Worm (Caenorhabditis elegans) whole organism, mixed stage, embryonic: ENCODE measurements around the gene C27B7.5.

Source experiments
- ceh-43 ChIP-seq: fragments of 200-800 bp; sonication (Bioruptor generic); optimal IDR thresholded peaks from 2 replicates; lab custom pipeline; 2018; ENCODE audit warnings: mild to moderate bottlenecking, missing genetic modification characterization, moderate library complexity, missing compliant biosample characterization
- elt-3 ChIP-seq: fragments of 150-350 bp; optimal IDR thresholded peaks from 2 replicates; lab custom pipeline; 2014; ENCODE audit warnings: missing biosample characterization, missing genetic modification characterization
- lin-13 ChIP-seq: fragments of 150-350 bp; optimal IDR thresholded peaks from 2 replicates; lab custom pipeline; 2014; ENCODE audit warnings: missing biosample characterization, missing genetic modification characterization
- lsy-2 ChIP-seq: fragments of 150-350 bp; optimal IDR thresholded peaks from 2 replicates; lab custom pipeline; 2014; ENCODE audit warnings: missing biosample characterization, missing genetic modification characterization
- mep-1 ChIP-seq: fragments of 150-350 bp; optimal IDR thresholded peaks from 2 replicates; lab custom pipeline; 2017; ENCODE audit warnings: missing biosample characterization, missing genetic modification reagents, missing genetic modification characterization, inconsistent platforms
- nhr-12 ChIP-seq: fragments of 150-350 bp; optimal IDR thresholded peaks from 2 replicates; lab custom pipeline; 2014; ENCODE audit warnings: missing biosample characterization, missing genetic modification characterization
- nhr-2 ChIP-seq: fragments of 150-350 bp; optimal IDR thresholded peaks from 2 replicates; lab custom pipeline; 2014; ENCODE audit warnings: missing biosample characterization, missing genetic modification characterization
- nhr-237 ChIP-seq: fragments of 150-350 bp; optimal IDR thresholded peaks from 2 replicates; lab custom pipeline; 2014; ENCODE audit warnings: missing biosample characterization, missing genetic modification characterization
- nhr-28 ChIP-seq: fragments of 150-350 bp; optimal IDR thresholded peaks from 2 replicates; lab custom pipeline; 2014; ENCODE audit warnings: missing biosample characterization, missing genetic modification characterization
- snpc-4 ChIP-seq: fragments of 150-350 bp; optimal IDR thresholded peaks from 2 replicates; lab custom pipeline; 2014; ENCODE audit warnings: missing biosample characterization, missing genetic modification characterization

- TF ChIP-seq nhr-2 (no peak), lsy-2 (tag; lab: Kevin White, UChicago) (no peak), snpc-4 (tag; lab: Kevin White, UChicago) (no peak), mep-1 (tag; lab: Kevin White, UChicago) (no peak), nhr-237 (tag; lab: Kevin White, UChicago) (no peak), nhr-28 (tag; lab: Kevin White, UChicago) (no peak), lin-13 (tag; lab: Kevin White, UChicago) (no peak), elt-3 (tag; lab: Kevin White, UChicago) (no peak), nhr-12 (no peak), ceh-43 (GFP tag; lab: Kevin White, UChicago) (no peak)
Measured at ce11 chrIV:8855963-8856362, 45.5 kb upstream of the C27B7.5 start, which contains the start of gene T11B7.5.
